Fruit fly (Drosophila melanogaster) whole organism, embryonic: Measurements from ENCODE around the gene Scox.

Experiments used
- Ada2b ChIP-seq: fragments of 200-800 bp; sonication (Bioruptor generic); IDR thresholded peaks from 2 replicates; pipeline ENCODE4 v1.3.6; 2022; ENCODE audit warnings: missing biosample characterization, missing genetic modification characterization
- CG10565 ChIP-seq: fragments of 200-800 bp; sonication (Bioruptor generic); optimal IDR thresholded peaks from 3 replicates; lab custom pipeline; 2016; ENCODE audit warnings: missing biosample characterization, mild to moderate bottlenecking, missing genetic modification characterization
- CG10959 ChIP-seq: fragments of 200-800 bp; sonication (Bioruptor generic); IDR thresholded peaks from 2 replicates; pipeline ENCODE4 v1.3.6; 2022; ENCODE audit warnings: missing biosample characterization, missing genetic modification characterization
- CG11695 ChIP-seq: fragments of 200-800 bp; sonication (Bioruptor generic); IDR thresholded peaks from 3 replicates; pipeline ENCODE4 v1.3.6; 2022; ENCODE audit warnings: missing biosample characterization, missing genetic modification characterization
- CG17385 ChIP-seq: fragments of 200-800 bp; sonication (Bioruptor generic); optimal IDR thresholded peaks from 3 replicates; lab custom pipeline; 2018; ENCODE audit warnings: missing biosample characterization, mild to moderate bottlenecking, missing genetic modification characterization
- CG17829 ChIP-seq: fragments of 200-800 bp; optimal IDR thresholded peaks from 2 replicates; lab custom pipeline; 2019; ENCODE audit warnings: missing biosample characterization, mild to moderate bottlenecking, missing genetic modification characterization, moderate library complexity
- CG1792 ChIP-seq: fragments of 200-800 bp; sonication (Bioruptor generic); optimal IDR thresholded peaks from 2 replicates; lab custom pipeline; 2016; ENCODE audit warnings: missing biosample characterization, missing genetic modification characterization
- CG3065 ChIP-seq: fragments of 200-800 bp; sonication (Bioruptor generic); optimal IDR thresholded peaks from 2 replicates; lab custom pipeline; 2016; ENCODE audit warnings: missing biosample characterization, missing genetic modification characterization
- CG32767 ChIP-seq: fragments of 200-800 bp; sonication (Bioruptor generic); IDR thresholded peaks from 2 replicates; pipeline ENCODE4 v1.3.6; 2022; ENCODE audit warnings: missing biosample characterization, missing genetic modification characterization
- CG5245 ChIP-seq: fragments of 200-800 bp; sonication (Bioruptor generic); optimal IDR thresholded peaks from 3 replicates; lab custom pipeline; 2016; ENCODE audit warnings: missing biosample characterization, missing genetic modification characterization
- CG6654 ChIP-seq: fragments of 200-800 bp; sonication (Bioruptor generic); optimal IDR thresholded peaks from 2 replicates; lab custom pipeline; 2017; ENCODE audit warnings: missing biosample characterization, mild to moderate bottlenecking, missing genetic modification characterization
- CG6683 ChIP-seq: fragments of 200-800 bp; sonication (Bioruptor generic); optimal IDR thresholded peaks from 2 replicates; lab custom pipeline; 2017; ENCODE audit warnings: missing biosample characterization, mild to moderate bottlenecking, missing genetic modification characterization, missing genetic modification reagents
- CG8359 ChIP-seq: fragments of 200-800 bp; sonication (Bioruptor generic); optimal IDR thresholded peaks from 2 replicates; lab custom pipeline; 2017; ENCODE audit warnings: missing biosample characterization, mild to moderate bottlenecking, missing genetic modification characterization, borderline replicate concordance
- CrebB ChIP-seq: fragments of 200-800 bp; sonication (Bioruptor generic); optimal IDR thresholded peaks from 3 replicates; lab custom pipeline; 2018; ENCODE audit warnings: missing biosample characterization, mild to moderate bottlenecking, missing genetic modification characterization
- Dek ChIP-seq: fragments of 200-800 bp; sonication (Bioruptor generic); optimal IDR thresholded peaks from 3 replicates; lab custom pipeline; 2019; ENCODE audit warnings: missing biosample characterization, mild to moderate bottlenecking, missing genetic modification characterization, moderate library complexity
- HLH54F ChIP-seq: fragments of 200-800 bp; sonication (Bioruptor generic); optimal IDR thresholded peaks from 3 replicates; lab custom pipeline; 2016; ENCODE audit warnings: missing biosample characterization, missing genetic modification characterization
- MESR4 ChIP-seq: fragments of 200-800 bp; sonication (Bioruptor generic); optimal IDR thresholded peaks from 2 replicates; lab custom pipeline; 2018; ENCODE audit warnings: missing biosample characterization, mild to moderate bottlenecking, missing genetic modification characterization, moderate library complexity
- Med ChIP-seq: fragments of 200-800 bp; sonication (Bioruptor generic); peaks from one replicate; lab custom pipeline; 2016; ENCODE audit warnings: missing biosample characterization, missing genetic modification characterization, mild to moderate bottlenecking, inconsistent platforms, moderate library complexity
- Sry-β ChIP-seq: fragments of 200-800 bp; sonication (Bioruptor generic); optimal IDR thresholded peaks from 2 replicates; lab custom pipeline; 2018; ENCODE audit warnings: missing biosample characterization, mild to moderate bottlenecking, missing genetic modification characterization, moderate library complexity
- Sry-δ ChIP-seq: fragments of 200-800 bp; sonication (Bioruptor generic); optimal IDR thresholded peaks from 2 replicates; lab custom pipeline; 2016; ENCODE audit warnings: missing biosample characterization, missing genetic modification characterization
- YL-1 ChIP-seq: fragments of 200-800 bp; sonication (Bioruptor generic); optimal IDR thresholded peaks from 3 replicates; lab custom pipeline; 2017; ENCODE audit warnings: missing biosample characterization, mild to moderate bottlenecking, missing genetic modification characterization
- cad ChIP-seq: fragments of >200 bp; optimal IDR thresholded peaks from 2 replicates; lab custom pipeline; 2017; ENCODE audit warnings: missing biosample characterization, missing genetic modification characterization
- cato ChIP-seq: fragments of 200-800 bp; sonication (Bioruptor generic); optimal IDR thresholded peaks from 2 replicates; lab custom pipeline; 2016; ENCODE audit warnings: missing biosample characterization, missing genetic modification characterization, borderline replicate concordance
- dan ChIP-seq: fragments of 200-800 bp; sonication (Bioruptor generic); IDR thresholded peaks from 2 replicates; pipeline ENCODE4 v1.3.6; 2022; ENCODE audit warnings: missing biosample characterization, missing genetic modification characterization
- esg ChIP-seq: fragments of 200-800 bp; sonication (Bioruptor generic); conservative IDR thresholded peaks from 2 replicates; pipeline ENCODE4 v1.3.6; 2022; ENCODE audit warnings: missing biosample characterization, missing genetic modification characterization
- grau ChIP-seq: fragments of 200-800 bp; optimal IDR thresholded peaks from 3 replicates; lab custom pipeline; 2019; ENCODE audit warnings: missing biosample characterization, mild to moderate bottlenecking, missing genetic modification characterization, moderate library complexity
- gro ChIP-seq: fragments of 200-800 bp; sonication (Bioruptor generic); optimal IDR thresholded peaks from 2 replicates; lab custom pipeline; 2016; ENCODE audit warnings: missing biosample characterization, missing genetic modification characterization
- jigr1 ChIP-seq: fragments of 200-800 bp; sonication (Bioruptor generic); IDR thresholded peaks from 3 replicates; pipeline ENCODE4 v1.3.6; 2022; ENCODE audit warnings: missing biosample characterization, missing genetic modification characterization
- lbe ChIP-seq: fragments of 200-800 bp; sonication (Bioruptor generic); optimal IDR thresholded peaks from 2 replicates; lab custom pipeline; 2016; ENCODE audit warnings: missing biosample characterization, mild to moderate bottlenecking, missing genetic modification characterization
- mld ChIP-seq: fragments of 200-800 bp; sonication (Bioruptor generic); IDR thresholded peaks from 3 replicates; pipeline ENCODE4 v1.3.6; 2022; ENCODE audit warnings: missing biosample characterization, missing genetic modification characterization; ENCODE audit not compliant: partially characterized antibody
- pnt ChIP-seq: fragments of 200-800 bp; sonication (Bioruptor generic); optimal IDR thresholded peaks from 3 replicates; lab custom pipeline; 2016; ENCODE audit warnings: missing biosample characterization, missing genetic modification characterization
- pzg ChIP-seq: fragments of 200-800 bp; sonication (Bioruptor generic); optimal IDR thresholded peaks from 3 replicates; lab custom pipeline; 2018; ENCODE audit warnings: missing biosample characterization, mild to moderate bottlenecking, missing genetic modification characterization, moderate library complexity
- sc ChIP-seq, 3 experiments: fragments of >200 bp in 2 of 3; fragments of 200-800 bp in 1 of 3; sonication (Bioruptor generic) in 1 of 3; optimal IDR thresholded peaks; 2 replicates in 2 of 3; 3 replicates in 1 of 3; lab custom pipeline; 2017; ENCODE audit warnings: mild to moderate bottlenecking in 1 of 3, missing biosample characterization in 1 of 3, missing genetic modification characterization in 1 of 3, missing genetic modification reagents in 1 of 3
- sens-2 ChIP-seq: fragments of 200-800 bp; sonication (Bioruptor generic); IDR thresholded peaks from 2 replicates; pipeline ENCODE4 v1.3.6; 2022; ENCODE audit warnings: missing biosample characterization, missing genetic modification characterization
- sima ChIP-seq: fragments of 200-800 bp; sonication (Bioruptor generic); optimal IDR thresholded peaks from 2 replicates; lab custom pipeline; 2016; ENCODE audit warnings: missing biosample characterization, missing genetic modification characterization
- slbo ChIP-seq: fragments of 200-800 bp; sonication (Bioruptor generic); IDR thresholded peaks from 2 replicates; pipeline ENCODE4 v1.3.6; 2022; ENCODE audit warnings: missing biosample characterization, missing genetic modification characterization
- slp2 ChIP-seq: fragments of 200-800 bp; sonication (Bioruptor generic); optimal IDR thresholded peaks from 2 replicates; lab custom pipeline; 2016; ENCODE audit warnings: missing biosample characterization, missing genetic modification characterization
- tio ChIP-seq: fragments of 200-800 bp; sonication (Bioruptor generic); optimal IDR thresholded peaks from 2 replicates; lab custom pipeline; 2017; ENCODE audit warnings: missing biosample characterization, missing genetic modification characterization, inconsistent platforms
- toy ChIP-seq: fragments of 200-800 bp; sonication (Bioruptor generic); IDR thresholded peaks from 2 replicates; pipeline ENCODE4 v1.3.6; 2022; ENCODE audit warnings: missing biosample characterization, missing genetic modification characterization
- wdn ChIP-seq: fragments of 200-800 bp; sonication (Bioruptor generic); IDR thresholded peaks from 2 replicates; pipeline ENCODE4 v1.3.6; 2022; ENCODE audit warnings: missing biosample characterization, missing genetic modification characterization

Gene Scox

DNA sequence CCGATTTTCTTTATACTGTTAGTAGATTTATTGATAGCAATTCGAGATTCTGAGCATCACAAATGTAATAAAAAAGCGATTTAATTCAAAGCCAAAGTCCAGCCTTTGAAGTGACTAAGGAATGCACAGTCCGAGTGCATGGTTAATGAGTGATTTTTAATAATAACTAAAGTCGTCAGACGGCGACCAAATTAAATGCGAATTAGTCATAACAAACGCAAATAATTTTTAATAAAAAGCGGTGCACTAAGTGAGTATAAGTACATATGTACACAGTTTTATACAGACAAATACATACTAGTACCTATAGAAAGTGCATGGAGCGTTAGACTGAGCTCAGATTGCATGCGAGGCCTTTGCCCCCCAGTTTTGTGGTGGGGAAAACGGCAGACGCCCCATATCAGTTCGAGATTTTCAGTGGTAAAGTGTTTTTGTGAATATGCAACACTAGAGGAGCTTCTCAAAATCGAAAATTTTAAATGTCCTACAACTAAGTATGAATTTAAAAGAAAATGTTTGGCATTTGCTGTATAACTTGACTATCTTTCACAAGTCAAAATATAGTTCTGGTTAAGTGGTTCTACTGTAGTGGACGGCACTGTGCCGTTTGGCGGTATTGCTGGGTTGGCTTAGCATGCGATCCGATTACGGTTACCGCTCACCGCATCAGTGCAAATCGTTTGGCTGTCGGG is 34.1 kb upstream of the Scox start (continued):
- TF ChIP-seq grau (tag; lab: Kevin White, UChicago) (peak; percentile 1), gro (no peak), Dek (tag; lab: Kevin White, UChicago) (no peak), slp2 (no peak), mld (GFP tag; lab: Robert Waterston, UW) (no peak), CG32767 (no peak), CG8359 (GFP tag; lab: Kevin White, UChicago) (no peak), tio (GFP tag; lab: Kevin White, UChicago) (peak; percentile 4), Med (GFP tag; lab: Kevin White, UChicago) (peak; percentile 27), sima (no peak), sens-2 (GFP tag; lab: Robert Waterston, UW) (no peak), pzg (GFP tag; lab: Kevin White, UChicago) (no peak), pnt (GFP tag; lab: Kevin White, UChicago) (no peak), cato (GFP tag; lab: Kevin White, UChicago) (no peak), CrebB (tag; lab: Kevin White, UChicago) (no peak), Ada2b (GFP tag; lab: Robert Waterston, UW) (peak; percentile 38; the same call in 1 of the 2 replicates), Sry-δ (no peak), sc (optimal IDR thresholded peaks at IDR 0.05; lab: Kevin White, UChicago) (no peak), sc (GFP tag; optimal IDR thresholded peaks at IDR 0.05; lab: Kevin White, UChicago) (no peak), CG6683 (GFP tag; lab: Kevin White, UChicago) (no peak), esg (0 out of 2 replicates have a peak, but pooled peaks have one; percentile 17), CG10959 (no peak), CG1792 (GFP tag; lab: Kevin White, UChicago) (no peak), CG11695 (0 out of 3 replicates have a peak, but pooled peaks have one; percentile 23), CG17829 (tag; lab: Kevin White, UChicago) (no peak), YL-1 (GFP tag; lab: Kevin White, UChicago) (no peak), HLH54F (GFP tag; lab: Kevin White, UChicago) (no peak), CG10565 (GFP tag; lab: Kevin White, UChicago) (no peak), CG5245 (no peak)

dm6 chr2L:5002031-5002430 is 33.3 kb upstream of the Scox start:
- TF ChIP-seq cad (GFP tag; lab: Kevin White, UChicago): peak; percentile 33
- peak; percentile 40 for TF ChIP-seq Med (GFP tag; lab: Kevin White, UChicago)
- TF ChIP-seq jigr1 (GFP tag; lab: Robert Waterston, UW): no peak
- no peak for TF ChIP-seq Sry-β
- TF ChIP-seq CG6654 (GFP tag; lab: Kevin White, UChicago): peak; percentile 92
- TF ChIP-seq lbe (GFP tag; lab: Kevin White, UChicago): no peak
- TF ChIP-seq dan (GFP tag; lab: Robert Waterston, UW): no peak
- peak; percentile 41; the same call in 1 of the 2 replicates for TF ChIP-seq toy
- no peak for TF ChIP-seq CG17385 (GFP tag; lab: Kevin White, UChicago)
- TF ChIP-seq slbo (GFP tag; lab: Robert Waterston, UW): 0 out of 2 replicates have a peak, but pooled peaks have one; percentile 5
- 0 out of 2 replicates have a peak, but pooled peaks have one; percentile 17 for TF ChIP-seq wdn (GFP tag; lab: Robert Waterston, UW)
- no peak for TF ChIP-seq MESR4 (GFP tag; lab: Kevin White, UChicago)
- TF ChIP-seq CG3065 (GFP tag; lab: Kevin White, UChicago): no peak
- TF ChIP-seq CrebB (tag; lab: Kevin White, UChicago): no peak
